Worm (Caenorhabditis elegans) whole organism, L4 larva: Measurements from ENCODE around the gene gly-6.
A peak's percentile ranks its signal among the peaks of the same experiment; 100 is the strongest.
"Not testable (repeated sequence)": the region's sequence is repeated elsewhere in the genome, so short reads cannot be mapped to it uniquely, and the experiment has no call there.

Source experiments
- D1046.2 ChIP-seq: fragments of 200-800 bp; sonication (Bioruptor generic); IDR thresholded peaks from 2 replicates; pipeline ENCODE4 v1.3.6; 2022; ENCODE audit warnings: missing genetic modification characterization, missing compliant biosample characterization
- F10B5.3 ChIP-seq: sonication (generic microtip); optimal IDR thresholded peaks from 2 replicates; lab custom pipeline; 2016; ENCODE audit warnings: mild to moderate bottlenecking, missing genetic modification characterization, missing compliant biosample characterization
- F37D6.2 ChIP-seq: sonication (generic microtip); optimal IDR thresholded peaks from 2 replicates; lab custom pipeline; 2016; ENCODE audit warnings: mild to moderate bottlenecking, missing genetic modification characterization, missing compliant biosample characterization
- T20F7.1 ChIP-seq: fragments of 200-800 bp; sonication (Bioruptor generic); optimal IDR thresholded peaks from 2 replicates; lab custom pipeline; 2018; ENCODE audit warnings: mild to moderate bottlenecking, missing genetic modification characterization, missing compliant biosample characterization
- T26A8.4 ChIP-seq: fragments of 200-800 bp; sonication (Bioruptor generic); IDR thresholded peaks from 2 replicates; pipeline ENCODE4 v1.3.6; 2022; ENCODE audit warnings: missing genetic modification characterization, missing compliant biosample characterization
- ZK337.2 ChIP-seq: fragments of 200-800 bp; sonication (Bioruptor generic); IDR thresholded peaks from 2 replicates; pipeline ENCODE4 v1.3.6; 2022; ENCODE audit warnings: missing genetic modification reagents, missing genetic modification characterization, missing compliant biosample characterization
- aha-1 ChIP-seq: fragments of 150-350 bp; peaks from one replicate; lab custom pipeline; 2014; ENCODE audit warnings: missing biosample characterization, missing genetic modification characterization
- arid-1 ChIP-seq: fragments of 200-800 bp; sonication (Bioruptor generic); conservative IDR thresholded peaks from 2 replicates; pipeline ENCODE4 v1.3.6; 2022; ENCODE audit warnings: missing genetic modification reagents, missing genetic modification characterization, missing compliant biosample characterization
- ceh-62 ChIP-seq: sonication (generic microtip); optimal IDR thresholded peaks from 2 replicates; lab custom pipeline; 2017; ENCODE audit warnings: missing biosample characterization, missing genetic modification characterization
- ctbp-1 ChIP-seq: fragments of 200-800 bp; sonication (Bioruptor generic); IDR thresholded peaks from 2 replicates; pipeline ENCODE4 v1.3.6; 2022; ENCODE audit warnings: missing genetic modification reagents, missing genetic modification characterization, missing compliant biosample characterization
- daf-12 ChIP-seq: fragments of 150-350 bp; optimal IDR thresholded peaks from 2 replicates; lab custom pipeline; 2014; ENCODE audit warnings: missing biosample characterization, missing genetic modification reagents, missing genetic modification characterization
- daf-16 ChIP-seq, 3 experiments: sonication (generic microtip); optimal IDR thresholded peaks; 2 replicates each; lab custom pipeline; 2016 to 2017; ENCODE audit warnings: missing genetic modification characterization in 3 of 3, missing genetic modification reagents in 3 of 3, mild to moderate bottlenecking in 2 of 3, missing compliant biosample characterization in 2 of 3, missing biosample characterization in 1 of 3, moderate library complexity in 1 of 3
- dmd-8 ChIP-seq: fragments of 200-800 bp; sonication (Bioruptor generic); IDR thresholded peaks from 2 replicates; pipeline ENCODE4 v1.3.6; 2022; ENCODE audit warnings: missing genetic modification characterization, missing compliant biosample characterization
- dmd-9 ChIP-seq: fragments of 200-800 bp; sonication (Bioruptor generic); IDR thresholded peaks from 2 replicates; pipeline ENCODE4 v1.3.6; 2022; ENCODE audit warnings: missing genetic modification reagents, missing genetic modification characterization, missing compliant biosample characterization
- dve-1 ChIP-seq: sonication (generic microtip); optimal IDR thresholded peaks from 2 replicates; lab custom pipeline; 2017; ENCODE audit warnings: antibody characterized with exemption, mild to moderate bottlenecking, missing genetic modification characterization, missing compliant biosample characterization; ENCODE audit not compliant: insufficient read depth
- egl-43 ChIP-seq: fragments of 200-800 bp; sonication (Bioruptor generic); IDR thresholded peaks from 2 replicates; pipeline ENCODE4 v1.3.6; 2022; ENCODE audit warnings: missing genetic modification reagents, missing genetic modification characterization, missing compliant biosample characterization
- hif-1 ChIP-seq, 2 experiments: sonication (generic microtip); optimal IDR thresholded peaks; 2 replicates each; lab custom pipeline; 2016 to 2017; ENCODE audit warnings: missing compliant biosample characterization in 2 of 2, missing genetic modification characterization in 2 of 2, missing genetic modification reagents in 2 of 2, missing genotype in 2 of 2, mild to moderate bottlenecking in 1 of 2
- jun-1 ChIP-seq: fragments of 150-350 bp; optimal IDR thresholded peaks from 2 replicates; lab custom pipeline; 2014; ENCODE audit warnings: missing biosample characterization, missing genetic modification reagents, missing genetic modification characterization
- lim-7 ChIP-seq: fragments of 200-800 bp; sonication (Bioruptor generic); IDR thresholded peaks from 2 replicates; pipeline ENCODE4 v1.3.6; 2022; ENCODE audit warnings: missing genetic modification characterization, missing compliant biosample characterization
- lin-1 ChIP-seq: fragments of 200-800 bp; sonication (Bioruptor generic); IDR thresholded peaks from 2 replicates; pipeline ENCODE4 v1.3.6; 2022; ENCODE audit warnings: missing genetic modification reagents, missing genetic modification characterization, missing compliant biosample characterization
- lir-3 ChIP-seq: sonication (generic microtip); optimal IDR thresholded peaks from 2 replicates; lab custom pipeline; 2016; ENCODE audit warnings: mild to moderate bottlenecking, missing genetic modification characterization, missing compliant biosample characterization
- madf-5 ChIP-seq, 2 experiments: fragments of 200-800 bp; sonication (Bioruptor generic); IDR thresholded peaks; 2 replicates each; pipeline ENCODE4 v1.3.6; 2022; ENCODE audit warnings: missing compliant biosample characterization in 2 of 2, missing genetic modification characterization in 2 of 2
- madf-9 ChIP-seq: fragments of 200-800 bp; sonication (Bioruptor generic); conservative IDR thresholded peaks from 2 replicates; pipeline ENCODE4 v1.3.6; 2022; ENCODE audit warnings: missing genetic modification reagents, missing genetic modification characterization, missing compliant biosample characterization
- mes-2 ChIP-seq: sonication (generic microtip); optimal IDR thresholded peaks from 2 replicates; lab custom pipeline; 2016; ENCODE audit warnings: missing genotype, mild to moderate bottlenecking, missing genetic modification characterization, missing compliant biosample characterization; ENCODE audit not compliant: poor library complexity, severe bottlenecking
- mxl-3 ChIP-seq: fragments of 200-800 bp; sonication (Bioruptor generic); optimal IDR thresholded peaks from 2 replicates; lab custom pipeline; 2018; ENCODE audit warnings: mild to moderate bottlenecking, missing genetic modification characterization, missing compliant biosample characterization
- nhr-102 ChIP-seq: sonication (generic microtip); optimal IDR thresholded peaks from 2 replicates; lab custom pipeline; 2016; ENCODE audit warnings: mild to moderate bottlenecking, missing genetic modification characterization, moderate library complexity, missing compliant biosample characterization
- nhr-237 ChIP-seq: sonication (generic microtip); optimal IDR thresholded peaks from 2 replicates; lab custom pipeline; 2017; ENCODE audit warnings: missing biosample characterization, missing genetic modification characterization
- nhr-28 ChIP-seq: fragments of 150-350 bp; optimal IDR thresholded peaks from 2 replicates; lab custom pipeline; 2014; ENCODE audit warnings: missing biosample characterization, missing genetic modification characterization
- nhr-48 ChIP-seq: sonication (generic microtip); optimal IDR thresholded peaks from 2 replicates; lab custom pipeline; 2016; ENCODE audit warnings: mild to moderate bottlenecking, missing genetic modification characterization, missing compliant biosample characterization
- nhr-77 ChIP-seq: fragments of 150-350 bp; optimal IDR thresholded peaks from 2 replicates; lab custom pipeline; 2014; ENCODE audit warnings: missing biosample characterization, missing genetic modification characterization
- pha-4 ChIP-seq, 2 experiments: fragments of 150-350 bp in 1 of 2; fragments of 200-800 bp in 1 of 2; sonication (Bioruptor generic) in 1 of 2; IDR thresholded peaks in 1 of 2; optimal IDR thresholded peaks in 1 of 2; 2 replicates each; pipeline versions ENCODE4 v1.3.6 to Lab custom; 2014 to 2022; ENCODE audit warnings: missing genetic modification characterization in 2 of 2, missing genetic modification reagents in 2 of 2, missing biosample characterization in 1 of 2, missing compliant biosample characterization in 1 of 2
- pqm-1 ChIP-seq: sonication (generic microtip); optimal IDR thresholded peaks from 2 replicates; lab custom pipeline; 2017; ENCODE audit warnings: missing biosample characterization, missing genetic modification characterization
- rbr-2 ChIP-seq: sonication (generic microtip); optimal IDR thresholded peaks from 2 replicates; lab custom pipeline; 2016; ENCODE audit warnings: missing genotype, missing genetic modification characterization, missing compliant biosample characterization
- saeg-2 ChIP-seq: fragments of 200-800 bp; sonication (Bioruptor generic); IDR thresholded peaks from 2 replicates; pipeline ENCODE4 v1.3.6; 2022; ENCODE audit warnings: missing genetic modification reagents, missing genetic modification characterization, missing compliant biosample characterization
- set-16 ChIP-seq: fragments of 200-800 bp; sonication (Bioruptor generic); IDR thresholded peaks from 2 replicates; pipeline ENCODE4 v1.3.6; 2022; ENCODE audit warnings: missing genetic modification reagents, missing genetic modification characterization, missing compliant biosample characterization
- skn-1 ChIP-seq: fragments of 150-350 bp; optimal IDR thresholded peaks from 2 replicates; lab custom pipeline; 2014; ENCODE audit warnings: missing biosample characterization, missing genetic modification characterization
- spr-1 ChIP-seq: sonication (generic microtip); optimal IDR thresholded peaks from 2 replicates; lab custom pipeline; 2016; ENCODE audit warnings: mild to moderate bottlenecking, missing genetic modification characterization, missing compliant biosample characterization
- spr-3 ChIP-seq: fragments of 200-800 bp; sonication (Bioruptor generic); optimal IDR thresholded peaks from 2 replicates; lab custom pipeline; 2018; ENCODE audit warnings: mild to moderate bottlenecking, missing genetic modification characterization, missing compliant biosample characterization
- tra-1 ChIP-seq: fragments of 200-800 bp; sonication (Bioruptor generic); IDR thresholded peaks from 2 replicates; pipeline ENCODE4 v1.3.6; 2022; ENCODE audit warnings: missing genetic modification reagents, missing genetic modification characterization, missing compliant biosample characterization
- unc-62 ChIP-seq, 3 experiments: fragments of 150-350 bp in 1 of 3; sonication (generic microtip); optimal IDR thresholded peaks in 2 of 3; peaks in 1 of 3; 1 replicate in 1 of 3; 2 replicates in 2 of 3; lab custom pipeline; 2014 to 2017; ENCODE audit warnings: missing biosample characterization in 3 of 3, missing genetic modification characterization in 3 of 3, missing genetic modification reagents in 3 of 3, missing genotype in 1 of 3
- vab-7 ChIP-seq: fragments of 200-800 bp; sonication (Bioruptor generic); IDR thresholded peaks from 2 replicates; pipeline ENCODE4 v1.3.6; 2022; ENCODE audit warnings: missing genetic modification reagents, missing genetic modification characterization, missing compliant biosample characterization
- zfp-3 ChIP-seq: fragments of 200-800 bp; sonication (Bioruptor generic); conservative IDR thresholded peaks from 2 replicates; pipeline ENCODE4 v1.3.6; 2022; ENCODE audit warnings: missing genetic modification reagents, missing genetic modification characterization, missing compliant biosample characterization
- zip-2 ChIP-seq: fragments of 150-350 bp; optimal IDR thresholded peaks from 2 replicates; lab custom pipeline; 2014; ENCODE audit warnings: missing biosample characterization, missing genetic modification characterization

The gly-6 gene

ce11 chrIII:4374854-4375253 is 43.8 kb upstream of the gly-6 start, which contains the start of gene pals-26 (continued):
- TF ChIP-seq set-16 (GFP tag; lab: Robert Waterston, UW) (no peak), lim-7 (GFP tag; lab: Robert Waterston, UW) (no peak), unc-62 (GFP tag; optimal IDR thresholded peaks at IDR 0.05 in 1 of 2; lab: Kevin White, UChicago) (no peak), unc-62 (tag; optimal IDR thresholded peaks at IDR 0.05; lab: Kevin White, UChicago) (no peak)

ce11 chrIII:4372894-4373293 is 41.9 kb upstream of the gly-6 start:
- no peak for TF ChIP-seq nhr-237 (tag; lab: Kevin White, UChicago)
- TF ChIP-seq daf-16 (GFP tag; optimal IDR thresholded peaks at IDR 0.05; lab: Kevin White, UChicago) = no peak
- peak; percentile 97 for TF ChIP-seq daf-16 (tag; optimal IDR thresholded peaks at IDR 0.05; lab: Kevin White, UChicago)

- TF ChIP-seq ceh-62 (tag; lab: Kevin White, UChicago) (no peak), daf-12 (tag; lab: Kevin White, UChicago) (no peak), F10B5.3 (no peak), nhr-77 (tag; lab: Kevin White, UChicago) (no peak), madf-5 (GFP tag; IDR thresholded peaks at IDR 0.05; lab: Robert Waterston, UW) (no peak), nhr-48 (tag; lab: Kevin White, UChicago) (no peak), vab-7 (GFP tag; lab: Robert Waterston, UW) (no peak), zip-2 (tag; lab: Kevin White, UChicago) (no peak), skn-1 (tag; lab: Kevin White, UChicago) (no peak), mes-2 (no peak), egl-43 (GFP tag; lab: Robert Waterston, UW) (no peak), saeg-2 (GFP tag; lab: Robert Waterston, UW) (no peak), ctbp-1 (no peak)
These were observed 39.6 kb upstream of the gly-6 start, which contains the start of gene ckb-3 for ce11 chrIII:4370585-4370984. Gene ckb-3 (plus strand): TSS chrIII:4370885.

ce11 chrIII:4369381-4369809 is 38.4 kb upstream of the gly-6 start:
- peak; percentile 41 for TF ChIP-seq mxl-3 (GFP tag; lab: Kevin White, UChicago)
- TF ChIP-seq F37D6.2 = peak; percentile 8
- TF ChIP-seq nhr-48 (tag; lab: Kevin White, UChicago) = peak; percentile 67
- TF ChIP-seq jun-1 = peak; percentile 6
- TF ChIP-seq nhr-28 (tag; lab: Kevin White, UChicago) = peak; percentile 37
- TF ChIP-seq lin-1 = 0 out of 2 replicates have a peak, but pooled peaks have one; percentile 43
- TF ChIP-seq set-16 (GFP tag; lab: Robert Waterston, UW) = peak; percentile 90
- peak; percentile 52; the same call in 1 of the 2 replicates for TF ChIP-seq D1046.2
- TF ChIP-seq pha-4 (GFP tag; IDR thresholded peaks at IDR 0.05; lab: Robert Waterston, UW) = peak; percentile 84
- TF ChIP-seq pha-4 (tag; optimal IDR thresholded peaks at IDR 0.05; lab: Kevin White, UChicago) = not testable (repeated sequence)
- TF ChIP-seq spr-3 = peak; percentile 51
- TF ChIP-seq dmd-8 (GFP tag; lab: Robert Waterston, UW) = peak; percentile 78; the same call in 1 of the 2 replicates
- peak; percentile 71 for TF ChIP-seq nhr-102
- peak; percentile 61 for TF ChIP-seq dve-1
- peak; percentile 63 for TF ChIP-seq spr-1 (tag; lab: Kevin White, UChicago)
- TF ChIP-seq vab-7 (GFP tag; lab: Robert Waterston, UW) = peak; percentile 58; the same call in 1 of the 2 replicates
- peak; percentile 74 for TF ChIP-seq rbr-2 (tag; lab: Kevin White, UChicago)
- TF ChIP-seq aha-1 (tag; lab: Kevin White, UChicago) = peak; percentile 96
- peak; percentile 45; the same call in 1 of the 2 replicates for TF ChIP-seq arid-1 (GFP tag; lab: Robert Waterston, UW)
- peak; percentile 3 for TF ChIP-seq pqm-1 (tag; lab: Kevin White, UChicago)
- peak; percentile 57 for TF ChIP-seq T20F7.1
- peak; percentile 39; the same call in 1 of the 2 replicates for TF ChIP-seq dmd-9 (GFP tag; lab: Robert Waterston, UW)
- TF ChIP-seq ZK337.2 (GFP tag; lab: Robert Waterston, UW) = peak; percentile 64; the same call in 1 of the 2 replicates
- TF ChIP-seq zfp-3 (GFP tag; lab: Robert Waterston, UW) = peak; percentile 82
- peak; percentile 84 for TF ChIP-seq T26A8.4 (GFP tag; lab: Robert Waterston, UW)
- peak; percentile 78 for TF ChIP-seq madf-9
- peak; percentile 71 for TF ChIP-seq lim-7 (GFP tag; lab: Robert Waterston, UW)
- TF ChIP-seq F10B5.3 = peak; percentile 49
- TF ChIP-seq tra-1 (GFP tag; lab: Robert Waterston, UW) = peak; percentile 65
- TF ChIP-seq lir-3 = peak; percentile 52
- peak in 1 of 2 experiments; percentile 24 for TF ChIP-seq hif-1 (tag; optimal IDR thresholded peaks at IDR 0.05; lab: Kevin White, UChicago)
